Fruit fly (Drosophila melanogaster): ENCODE data around the gene CG10183.

DNA sequence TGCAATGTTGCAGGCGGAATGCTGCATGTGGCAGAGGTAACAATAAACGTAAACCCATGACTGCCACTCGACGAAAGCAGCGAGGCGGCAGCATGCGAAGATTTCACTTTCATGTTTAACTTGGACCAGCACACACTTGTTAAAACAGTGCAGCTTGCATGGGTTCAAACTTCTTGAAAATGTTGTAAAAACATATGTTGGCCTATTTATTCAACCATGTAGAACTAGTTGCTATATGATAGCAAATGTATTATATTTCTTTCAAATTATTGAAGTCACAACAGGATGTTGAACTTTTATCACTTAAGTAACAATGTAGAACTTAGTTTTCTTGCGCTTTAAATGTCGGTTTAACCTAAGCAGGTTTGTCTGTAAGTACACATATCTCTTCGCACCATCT, 44.0 kb upstream of the CG10183 start:
- TF ChIP-seq Ets96B (tag; optimal IDR thresholded peaks at IDR 0.05) (no peak), pdm3 (GFP tag; optimal IDR thresholded peaks at IDR 0.05) (no peak), CG11294 (GFP tag; IDR thresholded peaks at IDR 0.05) (no peak), CG1621 (tag; optimal IDR thresholded peaks at IDR 0.05) (no peak), acj6 (GFP tag; optimal IDR thresholded peaks at IDR 0.05) (no peak), CG6163 (GFP tag; IDR thresholded peaks at IDR 0.05) (no peak), fd59A (GFP tag; optimal IDR thresholded peaks at IDR 0.05) (no peak), Blimp-1 (GFP tag; optimal IDR thresholded peaks at IDR 0.05) (no peak), CG7368 (GFP tag; optimal IDR thresholded peaks at IDR 0.05) (no peak), Hr39 (GFP tag; optimal IDR thresholded peaks at IDR 0.05) (no peak), cyc (GFP tag; optimal IDR thresholded peaks at IDR 0.05) (no peak), Eip75B (GFP tag; optimal IDR thresholded peaks at IDR 0.05) (no peak)
